Fruit fly (Drosophila melanogaster) whole organism, embryonic: ENCODE data around the gene GILT3.

Experiments used
- Aef1 ChIP-seq: fragments of 200-800 bp; sonication (Bioruptor generic); IDR thresholded peaks from 3 replicates; pipeline ENCODE4 v1.3.6; 2022; ENCODE audit warnings: missing biosample characterization, missing genetic modification characterization
- CG10366 ChIP-seq: fragments of 200-800 bp; sonication (Bioruptor generic); IDR thresholded peaks from 2 replicates; pipeline ENCODE4 v1.3.6; 2022; ENCODE audit warnings: missing biosample characterization, missing genetic modification characterization
- CG11085 ChIP-seq: fragments of 200-800 bp; sonication (Bioruptor generic); IDR thresholded peaks from 2 replicates; pipeline ENCODE4 v1.3.6; 2022; ENCODE audit warnings: missing biosample characterization, missing genetic modification characterization
- CG11456 ChIP-seq: fragments of 200-800 bp; sonication (Bioruptor generic); IDR thresholded peaks from 3 replicates; pipeline ENCODE4 v1.3.6; 2022; ENCODE audit warnings: missing biosample characterization, missing genetic modification characterization
- CG11560 ChIP-seq: fragments of 200-800 bp; sonication (Bioruptor generic); IDR thresholded peaks from 3 replicates; pipeline ENCODE4 v1.3.6; 2022; ENCODE audit warnings: missing biosample characterization, missing genetic modification characterization
- CG12391 ChIP-seq: fragments of 200-800 bp; sonication (Bioruptor generic); optimal IDR thresholded peaks from 3 replicates; lab custom pipeline; 2018; ENCODE audit warnings: missing biosample characterization, mild to moderate bottlenecking, missing genetic modification characterization, moderate library complexity
- CG14710 ChIP-seq: fragments of 200-800 bp; sonication (Bioruptor generic); optimal IDR thresholded peaks from 3 replicates; lab custom pipeline; 2019; ENCODE audit warnings: missing biosample characterization, mild to moderate bottlenecking, missing genetic modification characterization, moderate library complexity
- CG14965 ChIP-seq: fragments of 200-800 bp; sonication (Bioruptor generic); optimal IDR thresholded peaks from 2 replicates; lab custom pipeline; 2016; ENCODE audit warnings: missing biosample characterization, missing genetic modification characterization, borderline replicate concordance
- CG15269 ChIP-seq: fragments of 200-800 bp; sonication (Bioruptor generic); optimal IDR thresholded peaks from 2 replicates; lab custom pipeline; 2018; ENCODE audit warnings: missing biosample characterization, mild to moderate bottlenecking, missing genetic modification characterization, moderate library complexity
- CG17568 ChIP-seq: fragments of 200-800 bp; sonication (Bioruptor generic); optimal IDR thresholded peaks from 2 replicates; lab custom pipeline; 2018; ENCODE audit warnings: missing biosample characterization, mild to moderate bottlenecking, missing genetic modification characterization, moderate library complexity
- CG17912 ChIP-seq: fragments of 200-800 bp; sonication (Bioruptor generic); optimal IDR thresholded peaks from 2 replicates; lab custom pipeline; 2018; ENCODE audit warnings: missing biosample characterization, mild to moderate bottlenecking, missing genetic modification characterization
- CG1792 ChIP-seq: fragments of 200-800 bp; sonication (Bioruptor generic); optimal IDR thresholded peaks from 2 replicates; lab custom pipeline; 2016; ENCODE audit warnings: missing biosample characterization, missing genetic modification characterization
- CG34224 ChIP-seq: fragments of 200-800 bp; sonication (Bioruptor generic); IDR thresholded peaks from 3 replicates; pipeline ENCODE4 v1.3.6; 2022; ENCODE audit warnings: missing biosample characterization, missing genetic modification characterization; ENCODE audit not compliant: partially characterized antibody
- CG3847 ChIP-seq: fragments of 200-800 bp; sonication (Bioruptor generic); IDR thresholded peaks from 2 replicates; pipeline ENCODE4 v1.3.6; 2022; ENCODE audit warnings: missing biosample characterization, missing genetic modification characterization
- CG4282 ChIP-seq: fragments of 200-800 bp; sonication (Bioruptor generic); optimal IDR thresholded peaks from 2 replicates; lab custom pipeline; 2016; ENCODE audit warnings: missing biosample characterization, missing genetic modification characterization
- CG4424 ChIP-seq: fragments of 200-800 bp; sonication (Bioruptor generic); optimal IDR thresholded peaks from 3 replicates; lab custom pipeline; 2016; ENCODE audit warnings: missing biosample characterization, missing genetic modification characterization
- CG4854 ChIP-seq: fragments of 200-800 bp; sonication (Bioruptor generic); optimal IDR thresholded peaks from 2 replicates; lab custom pipeline; 2016; ENCODE audit warnings: missing biosample characterization, missing genetic modification characterization, inconsistent platforms
- CG7556 ChIP-seq: fragments of 200-800 bp; sonication (Bioruptor generic); optimal IDR thresholded peaks from 2 replicates; lab custom pipeline; 2017; ENCODE audit warnings: missing biosample characterization, mild to moderate bottlenecking, missing genetic modification characterization
- CG7987 ChIP-seq: fragments of 200-800 bp; sonication (Bioruptor generic); optimal IDR thresholded peaks from 2 replicates; lab custom pipeline; 2018; ENCODE audit warnings: missing biosample characterization, mild to moderate bottlenecking, missing genetic modification characterization, moderate library complexity
- CG9727 ChIP-seq: fragments of 200-800 bp; sonication (Bioruptor generic); optimal IDR thresholded peaks from 3 replicates; lab custom pipeline; 2017; ENCODE audit warnings: missing biosample characterization, mild to moderate bottlenecking, missing genetic modification characterization
- D ChIP-seq, 2 experiments: fragments of 200-800 bp in 1 of 2; fragments of >200 bp in 1 of 2; sonication (Bioruptor generic) in 1 of 2; optimal IDR thresholded peaks; 2 replicates in 1 of 2; 3 replicates in 1 of 2; lab custom pipeline; 2017; ENCODE audit warnings: mild to moderate bottlenecking in 1 of 2, missing biosample characterization in 1 of 2, missing genetic modification characterization in 1 of 2, missing genetic modification reagents in 1 of 2
- Dip2 ChIP-seq: fragments of 200-800 bp; sonication (Bioruptor generic); IDR thresholded peaks from 2 replicates; pipeline ENCODE4 v1.3.6; 2022; ENCODE audit warnings: missing biosample characterization, missing genetic modification characterization
- Drgx ChIP-seq: fragments of 200-800 bp; sonication (Bioruptor generic); IDR thresholded peaks from 2 replicates; pipeline ENCODE4 v1.3.6; 2022; ENCODE audit warnings: missing biosample characterization, missing genetic modification characterization
- E2f1 ChIP-seq: fragments of 200-800 bp; sonication (Bioruptor generic); IDR thresholded peaks from 2 replicates; pipeline ENCODE4 v1.3.6; 2022; ENCODE audit warnings: missing biosample characterization, missing genetic modification characterization
- Fer2 ChIP-seq: fragments of 200-800 bp; sonication (Bioruptor generic); optimal IDR thresholded peaks from 2 replicates; lab custom pipeline; 2018; ENCODE audit warnings: missing biosample characterization, mild to moderate bottlenecking, missing genetic modification characterization, moderate library complexity
- HmgZ ChIP-seq: fragments of 200-800 bp; sonication (Bioruptor generic); optimal IDR thresholded peaks from 2 replicates; lab custom pipeline; 2018; ENCODE audit warnings: missing biosample characterization, mild to moderate bottlenecking, missing genetic modification characterization
- Hmx ChIP-seq: fragments of 200-800 bp; sonication (Bioruptor generic); optimal IDR thresholded peaks from 2 replicates; lab custom pipeline; 2016; ENCODE audit warnings: missing biosample characterization, missing genetic modification characterization
- Lim3 ChIP-seq: fragments of 200-800 bp; sonication (Bioruptor generic); IDR thresholded peaks from 2 replicates; pipeline ENCODE4 v1.3.6; 2022; ENCODE audit warnings: missing biosample characterization, missing genetic modification characterization
- Mad ChIP-seq: fragments of 200-800 bp; sonication (Bioruptor generic); optimal IDR thresholded peaks from 2 replicates; lab custom pipeline; 2016; ENCODE audit warnings: missing biosample characterization, missing genetic modification characterization
- Mes4 ChIP-seq: fragments of 200-800 bp; sonication (Bioruptor generic); optimal IDR thresholded peaks from 2 replicates; lab custom pipeline; 2016; ENCODE audit warnings: missing biosample characterization, missing genetic modification characterization
- NC2α ChIP-seq: fragments of 200-800 bp; sonication (Bioruptor generic); optimal IDR thresholded peaks from 2 replicates; lab custom pipeline; 2016; ENCODE audit warnings: missing biosample characterization, missing genetic modification characterization
- Side ChIP-seq: fragments of 200-800 bp; sonication (Bioruptor generic); optimal IDR thresholded peaks from 2 replicates; lab custom pipeline; 2016; ENCODE audit warnings: missing biosample characterization, missing genetic modification characterization
- Tbp ChIP-seq: fragments of >200 bp; optimal IDR thresholded peaks from 2 replicates; lab custom pipeline; 2018; ENCODE audit warnings: missing biosample characterization, missing genetic modification characterization
- ara ChIP-seq: fragments of 200-800 bp; sonication (Bioruptor generic); IDR thresholded peaks from 2 replicates; pipeline ENCODE4 v1.3.6; 2022; ENCODE audit warnings: missing biosample characterization, missing genetic modification characterization
- bbx ChIP-seq: fragments of 200-800 bp; sonication (Bioruptor generic); IDR thresholded peaks from 2 replicates; pipeline ENCODE4 v1.3.6; 2022; ENCODE audit warnings: missing biosample characterization, missing genetic modification characterization; ENCODE audit not compliant: partially characterized antibody
- bcd ChIP-seq: fragments of 200-800 bp; sonication (Bioruptor generic); optimal IDR thresholded peaks from 2 replicates; lab custom pipeline; 2017; ENCODE audit warnings: missing biosample characterization, mild to moderate bottlenecking, missing genetic modification characterization
- cas ChIP-seq: fragments of 200-800 bp; sonication (Bioruptor generic); IDR thresholded peaks from 2 replicates; pipeline ENCODE4 v1.3.6; 2022; ENCODE audit warnings: missing biosample characterization, missing genetic modification characterization
- dpn ChIP-seq, 2 experiments: fragments of 200-800 bp; sonication (Bioruptor generic); optimal IDR thresholded peaks; 3 replicates each; lab custom pipeline; 2016; ENCODE audit warnings: missing biosample characterization in 2 of 2, missing genetic modification characterization in 2 of 2
- eve ChIP-seq, 2 experiments: fragments of >200 bp; optimal IDR thresholded peaks; 2 replicates each; lab custom pipeline; 2017; ENCODE audit warnings: missing biosample characterization in 2 of 2, missing genetic modification characterization in 2 of 2
- gce ChIP-seq: fragments of 200-800 bp; sonication (Bioruptor generic); IDR thresholded peaks from 3 replicates; pipeline ENCODE4 v1.3.6; 2022; ENCODE audit warnings: missing biosample characterization, missing genetic modification characterization
- gcm ChIP-seq: fragments of 200-800 bp; sonication (Bioruptor generic); optimal IDR thresholded peaks from 2 replicates; lab custom pipeline; 2019; ENCODE audit warnings: missing biosample characterization, mild to moderate bottlenecking, missing genetic modification characterization, moderate library complexity
- gem ChIP-seq: fragments of 200-800 bp; sonication (Bioruptor generic); optimal IDR thresholded peaks from 2 replicates; lab custom pipeline; 2019; ENCODE audit warnings: missing biosample characterization, mild to moderate bottlenecking, missing genetic modification characterization, moderate library complexity
- gro ChIP-seq: fragments of 200-800 bp; sonication (Bioruptor generic); optimal IDR thresholded peaks from 2 replicates; lab custom pipeline; 2016; ENCODE audit warnings: missing biosample characterization, missing genetic modification characterization
- kni ChIP-seq: fragments of 200-800 bp; sonication (Bioruptor generic); optimal IDR thresholded peaks from 3 replicates; lab custom pipeline; 2017; ENCODE audit warnings: mild to moderate bottlenecking, missing biosample characterization, missing genetic modification reagents, missing genetic modification characterization
- lab ChIP-seq: fragments of 200-800 bp; sonication (Bioruptor generic); optimal IDR thresholded peaks from 3 replicates; lab custom pipeline; 2017; ENCODE audit warnings: missing biosample characterization, missing genetic modification characterization, mild to moderate bottlenecking, moderate library complexity, missing genetic modification reagents
- rib ChIP-seq: fragments of 200-800 bp; sonication (Bioruptor generic); IDR thresholded peaks from 2 replicates; pipeline ENCODE4 v1.3.6; 2022; ENCODE audit warnings: missing biosample characterization, missing genetic modification characterization
- sob ChIP-seq: fragments of 200-800 bp; sonication (Bioruptor generic); IDR thresholded peaks from 2 replicates; pipeline ENCODE4 v1.3.6; 2022; ENCODE audit warnings: missing biosample characterization, missing genetic modification characterization
- stc ChIP-seq: fragments of 200-800 bp; sonication (Bioruptor generic); IDR thresholded peaks from 2 replicates; pipeline ENCODE4 v1.3.6; 2022; ENCODE audit warnings: missing biosample characterization, missing genetic modification characterization
- unc-4 ChIP-seq: fragments of 200-800 bp; sonication (Bioruptor generic); IDR thresholded peaks from 2 replicates; pipeline ENCODE4 v1.3.6; 2022; ENCODE audit warnings: missing biosample characterization, missing genetic modification characterization; ENCODE audit not compliant: partially characterized antibody

Gene GILT3

DNA sequence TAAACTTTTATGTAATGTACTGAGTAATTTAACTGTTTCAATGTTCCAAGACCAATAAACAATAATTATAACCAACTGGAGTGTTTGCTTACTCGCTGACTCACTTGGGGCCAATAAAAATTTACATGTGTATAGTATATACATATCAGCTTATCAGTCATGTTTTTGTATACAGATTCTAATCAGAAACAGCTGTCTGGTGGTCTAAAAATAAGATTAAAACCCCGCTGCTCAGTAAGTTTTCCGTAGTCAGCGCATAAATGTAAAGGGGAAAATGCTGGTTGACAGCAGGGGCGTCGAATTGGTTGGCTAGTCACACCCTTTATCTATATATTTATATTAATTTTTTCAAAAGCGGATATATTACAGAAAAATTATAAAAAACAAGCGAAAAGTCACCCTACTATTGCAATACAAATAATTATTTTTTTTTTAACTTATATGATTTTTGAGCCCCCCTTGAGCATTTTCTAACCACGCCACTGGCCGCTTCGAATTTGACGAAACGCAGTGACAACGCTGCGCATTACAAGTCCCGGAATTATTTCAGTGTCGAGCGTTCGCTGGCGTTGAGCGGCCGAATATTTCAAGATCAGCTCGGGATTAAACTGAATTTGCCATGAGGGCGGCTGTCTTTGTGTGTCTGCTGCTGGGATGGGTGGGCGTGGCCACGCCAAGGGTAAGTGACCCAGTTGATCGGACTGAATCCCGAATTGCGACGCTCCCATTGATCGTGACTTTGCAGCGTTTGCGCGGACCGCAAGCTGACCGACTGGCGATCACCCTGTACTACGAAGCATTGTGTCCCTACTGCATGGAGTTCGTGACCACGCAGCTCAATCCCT, 1.4 kb downstream of the GILT3 start, which contains the start of gene GILT2 (continued):
- TF ChIP-seq CG4424 (GFP tag; lab: Kevin White, UChicago): peak; percentile 92
- peak; percentile 88 for TF ChIP-seq stc (GFP tag; lab: Robert Waterston, UW)
- TF ChIP-seq bcd (GFP tag; lab: Kevin White, UChicago): peak; percentile 92
- peak; percentile 78 for TF ChIP-seq cas (GFP tag; lab: Robert Waterston, UW)
- peak; percentile 88 for TF ChIP-seq CG10366 (GFP tag; lab: Robert Waterston, UW)
- TF ChIP-seq CG3847 (GFP tag; lab: Robert Waterston, UW): peak; percentile 92
- TF ChIP-seq gro (GFP tag; lab: Kevin White, UChicago): no peak
- TF ChIP-seq D (optimal IDR thresholded peaks at IDR 0.05; lab: Kevin White, UChicago): no peak
- peak; percentile 89 for TF ChIP-seq D (GFP tag; optimal IDR thresholded peaks at IDR 0.05; lab: Kevin White, UChicago)
- TF ChIP-seq CG9727 (GFP tag; lab: Kevin White, UChicago): peak; percentile 94
- no peak for TF ChIP-seq bbx
- TF ChIP-seq CG17568: no peak
- peak; percentile 81 for TF ChIP-seq CG11560 (tag; lab: Robert Waterston, UW)
- TF ChIP-seq CG17912 (GFP tag; lab: Kevin White, UChicago): peak; percentile 53
- peak; percentile 54 for TF ChIP-seq CG7987 (GFP tag; lab: Kevin White, UChicago)
- no peak for TF ChIP-seq Dip2 (GFP tag; lab: Robert Waterston, UW)
- TF ChIP-seq CG12391: peak; percentile 94
- TF ChIP-seq Aef1: peak; percentile 90
- TF ChIP-seq lab (GFP tag; lab: Kevin White, UChicago): peak; percentile 97
- no peak for TF ChIP-seq Tbp (GFP tag; lab: Kevin White, UChicago)
- TF ChIP-seq kni: peak; percentile 53
- TF ChIP-seq CG7556 (GFP tag; lab: Kevin White, UChicago): peak; percentile 91
- peak; percentile 81 for TF ChIP-seq rib (GFP tag; lab: Robert Waterston, UW)
- no peak for TF ChIP-seq NC2α (GFP tag; lab: Kevin White, UChicago)
- peak; percentile 92 for TF ChIP-seq ara
- TF ChIP-seq CG1792 (GFP tag; lab: Kevin White, UChicago): peak; percentile 44
- TF ChIP-seq CG34224 (GFP tag; lab: Robert Waterston, UW): no peak
- TF ChIP-seq gce: peak; percentile 85
- peak; percentile 75 for TF ChIP-seq Mad (GFP tag; lab: Kevin White, UChicago)
- peak; percentile 34; the same call in 1 of the 2 replicates for TF ChIP-seq Lim3 (GFP tag; lab: Robert Waterston, UW)
- TF ChIP-seq HmgZ: peak; percentile 81
- TF ChIP-seq CG11456 (GFP tag; lab: Robert Waterston, UW): peak; percentile 85
- no peak for TF ChIP-seq CG14965
- peak; percentile 96 for TF ChIP-seq gcm (GFP tag; lab: Kevin White, UChicago)
- TF ChIP-seq Hmx (GFP tag; lab: Kevin White, UChicago): no peak
- peak; percentile 64 to 88 for TF ChIP-seq dpn (GFP tag; optimal IDR thresholded peaks at IDR 0.05; lab: Kevin White, UChicago)
- peak; percentile 88 for TF ChIP-seq E2f1 (GFP tag; lab: Robert Waterston, UW)
- TF ChIP-seq CG15269 (tag; lab: Kevin White, UChicago): peak; percentile 95
- no peak for TF ChIP-seq unc-4 (GFP tag; lab: Robert Waterston, UW)
- peak; percentile 43; the same call in 1 of the 2 replicates for TF ChIP-seq Drgx (GFP tag; lab: Robert Waterston, UW)
- TF ChIP-seq Fer2: peak; percentile 86
- TF ChIP-seq CG11085 (GFP tag; lab: Robert Waterston, UW): peak; percentile 72
- peak; percentile 94 for TF ChIP-seq gem (tag; lab: Kevin White, UChicago)
- TF ChIP-seq Side (GFP tag; lab: Kevin White, UChicago): peak; percentile 14
- no peak for TF ChIP-seq eve (GFP tag; optimal IDR thresholded peaks at IDR 0.05; lab: Kevin White, UChicago)
- TF ChIP-seq sob (GFP tag; lab: Robert Waterston, UW): peak; percentile 91
- TF ChIP-seq CG14710: peak; percentile 90
- TF ChIP-seq CG4282 (GFP tag; lab: Kevin White, UChicago): no peak
- peak; percentile 77 for TF ChIP-seq CG4854 (GFP tag; lab: Kevin White, UChicago)
- peak; percentile 7 for TF ChIP-seq Mes4 (GFP tag; lab: Kevin White, UChicago)
